Worm (Caenorhabditis elegans) whole organism, L3 larva: ENCODE results near the gene rgs-7.

Experiments used
- ceh-9 ChIP-seq: sonication (generic microtip); optimal IDR thresholded peaks from 2 replicates; lab custom pipeline; 2018; ENCODE audit warnings: missing biosample characterization, missing genetic modification characterization
- egl-27 ChIP-seq: sonication (generic microtip); optimal IDR thresholded peaks from 4 replicates; lab custom pipeline; 2017; ENCODE audit warnings: missing biosample characterization, missing genetic modification reagents, missing genetic modification characterization
- elt-3 ChIP-seq, 3 experiments: fragments of 150-350 bp in 1 of 3; sonication (generic microtip) in 2 of 3; optimal IDR thresholded peaks; 2 replicates in 2 of 3; 4 replicates in 1 of 3; lab custom pipeline; 2014 to 2017; ENCODE audit warnings: missing biosample characterization in 3 of 3, missing genetic modification characterization in 3 of 3
- fos-1 ChIP-seq: fragments of 150-350 bp; optimal IDR thresholded peaks from 2 replicates; lab custom pipeline; 2014; ENCODE audit warnings: missing biosample characterization, missing genetic modification characterization
- jun-1 ChIP-seq: fragments of 150-350 bp; optimal IDR thresholded peaks from 2 replicates; lab custom pipeline; 2014; ENCODE audit warnings: missing biosample characterization, missing genetic modification reagents, missing genetic modification characterization
- lin-39 ChIP-seq: fragments of 150-350 bp; optimal IDR thresholded peaks from 2 replicates; lab custom pipeline; 2018; ENCODE audit warnings: missing biosample characterization, missing genetic modification reagents, missing genetic modification characterization
- pha-4 ChIP-seq: fragments of 150-350 bp; optimal IDR thresholded peaks from 2 replicates; lab custom pipeline; 2014; ENCODE audit warnings: missing biosample characterization, missing genetic modification reagents, missing genetic modification characterization
- snpc-4 ChIP-seq: fragments of 150-350 bp; optimal IDR thresholded peaks from 2 replicates; lab custom pipeline; 2014; ENCODE audit warnings: missing biosample characterization, missing genetic modification characterization
- unc-62 ChIP-seq: fragments of 150-350 bp; sonication (generic microtip); optimal IDR thresholded peaks from 4 replicates; lab custom pipeline; 2014; ENCODE audit warnings: missing biosample characterization, missing genetic modification reagents, missing genetic modification characterization
- zag-1 ChIP-seq: fragments of 150-350 bp; optimal IDR thresholded peaks from 2 replicates; lab custom pipeline; 2014; ENCODE audit warnings: missing biosample characterization, missing genetic modification characterization

DNA sequence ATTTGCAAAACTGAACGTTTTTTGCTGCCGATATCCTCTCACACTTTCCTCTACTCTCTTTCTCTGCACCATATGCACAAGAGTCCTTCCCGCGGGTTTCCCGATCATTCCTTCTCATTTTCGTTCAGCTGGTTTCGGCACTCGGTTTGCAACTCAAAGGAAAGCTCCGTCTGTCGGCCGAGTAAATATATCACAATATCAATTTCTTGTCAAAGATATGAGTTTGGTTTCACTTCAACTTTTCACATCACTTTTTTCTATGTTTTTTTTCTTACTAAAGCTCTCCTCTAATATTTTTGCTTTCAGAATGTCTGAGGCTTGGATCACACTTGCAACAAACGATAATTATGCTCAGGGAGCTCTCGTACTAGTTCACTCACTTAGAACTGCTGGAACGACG lies 5.0 kb upstream of the rgs-7 start, which contains the start of gene gyg-1:
- TF ChIP-seq pha-4 (peak; percentile 12), jun-1 (no peak), snpc-4 (tag; lab: Kevin White, UChicago) (no peak), elt-3 (tag; optimal IDR thresholded peaks at IDR 0.05; lab: Kevin White, UChicago) (no peak), zag-1 (no peak), fos-1 (tag; lab: Kevin White, UChicago) (no peak), egl-27 (tag; lab: Kevin White, UChicago) (no peak), unc-62 (no peak), ceh-9 (tag; lab: Kevin White, UChicago) (no peak), lin-39 (tag; lab: Kevin White, UChicago) (no peak)
